Worm (Caenorhabditis elegans) whole organism, dauer: ENCODE data around the gene C54E10.10.

Experiments
- unc-62 ChIP-seq: sonication (generic microtip); optimal IDR thresholded peaks from 2 replicates; lab custom pipeline; 2017; ENCODE audit warnings: missing biosample characterization, missing genetic modification reagents, missing genetic modification characterization

C54E10.10 gene

ce11 chrV:18803260-18803659 is at the start of gene C54E10.10:
C54E10.10 (minus strand) TSS chrV:18803360.
- no peak for TF ChIP-seq unc-62 (GFP tag; lab: Kevin White, UChicago)

DNA sequence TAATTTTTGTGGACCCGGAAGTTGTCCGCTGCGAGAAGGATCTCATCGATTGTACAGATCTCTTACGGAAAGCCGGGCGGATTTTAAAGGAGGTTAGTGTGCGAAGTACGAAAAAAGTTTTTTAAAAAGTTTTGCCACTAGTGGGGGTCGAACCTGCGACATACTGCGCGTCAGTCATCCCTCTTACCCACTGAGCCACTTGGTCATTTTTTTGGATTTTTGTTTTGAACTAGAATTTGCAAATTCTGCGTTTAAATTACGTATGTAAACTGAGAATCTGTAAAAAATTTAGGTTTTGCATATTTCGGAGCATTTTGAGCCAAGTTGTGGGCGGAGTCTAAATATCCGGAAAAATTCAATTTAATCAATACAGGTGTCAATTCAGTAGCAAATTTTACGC is 45.4 kb upstream of the C54E10.10 start:
- no peak for TF ChIP-seq unc-62 (GFP tag; lab: Kevin White, UChicago)

DNA sequence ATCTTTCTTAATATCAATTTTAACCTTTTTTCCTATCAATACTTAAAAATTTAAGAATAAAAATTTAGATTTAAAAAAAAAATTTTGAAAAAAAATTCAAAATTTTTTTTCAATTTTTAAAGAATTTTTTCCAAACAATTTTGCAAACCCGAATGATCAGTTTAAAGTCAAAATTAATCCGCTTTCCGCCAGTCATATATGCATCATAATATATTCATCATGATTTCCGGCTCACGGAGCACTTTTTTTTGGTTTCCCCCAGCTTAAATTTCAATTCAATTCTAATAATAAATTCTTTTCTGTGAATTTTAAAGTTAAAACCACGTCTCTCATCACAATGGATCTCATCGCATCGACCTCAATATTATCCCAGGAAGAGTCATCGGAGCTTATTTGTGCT is 43.3 kb upstream of the C54E10.10 start, which contains the start of gene nhr-230:
Gene nhr-230 (plus strand): TSS at position 301 of the 400 bp plus-strand sequence.
- no peak for TF ChIP-seq unc-62 (GFP tag; lab: Kevin White, UChicago)

ce11 chrV:18842468-18842867 is 39.3 kb upstream of the C54E10.10 start:
- TF ChIP-seq unc-62 (GFP tag; lab: Kevin White, UChicago): no peak

- no peak for TF ChIP-seq unc-62 (GFP tag; lab: Kevin White, UChicago)
Measured at ce11 chrV:18838799-18839354, 35.7 kb upstream of the C54E10.10 start, which contains the start of gene nhr-65. nhr-65 (plus strand) TSS chrV:18839304.

DNA sequence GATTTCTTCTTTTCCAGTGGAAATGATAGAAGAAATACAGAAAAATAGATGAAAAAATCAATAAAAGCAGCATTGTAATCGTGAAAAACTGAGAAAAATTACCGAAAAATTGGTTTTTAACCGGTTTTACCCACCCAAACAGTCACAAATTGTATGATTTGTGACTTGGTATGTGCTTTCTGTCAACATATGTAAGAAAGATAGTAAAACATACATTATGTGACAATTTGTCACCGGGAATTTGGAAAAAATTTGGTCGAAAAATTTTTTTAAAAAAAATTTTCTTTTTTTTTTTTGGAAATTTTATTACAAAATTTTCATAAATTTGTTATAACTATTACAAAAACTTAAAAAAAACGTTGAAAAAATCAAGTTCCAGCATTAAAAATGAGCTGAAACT is 34.0 kb upstream of the C54E10.10 start, which contains the start of gene cyp-33D3:
Gene cyp-33D3 (minus strand): TSS at position 101 of the 400 bp plus-strand sequence.
- TF ChIP-seq unc-62 (GFP tag; lab: Kevin White, UChicago): no peak

- no peak for TF ChIP-seq unc-62 (GFP tag; lab: Kevin White, UChicago)
Measured at ce11 chrV:18827374-18827773, 24.2 kb upstream of the C54E10.10 start.

DNA sequence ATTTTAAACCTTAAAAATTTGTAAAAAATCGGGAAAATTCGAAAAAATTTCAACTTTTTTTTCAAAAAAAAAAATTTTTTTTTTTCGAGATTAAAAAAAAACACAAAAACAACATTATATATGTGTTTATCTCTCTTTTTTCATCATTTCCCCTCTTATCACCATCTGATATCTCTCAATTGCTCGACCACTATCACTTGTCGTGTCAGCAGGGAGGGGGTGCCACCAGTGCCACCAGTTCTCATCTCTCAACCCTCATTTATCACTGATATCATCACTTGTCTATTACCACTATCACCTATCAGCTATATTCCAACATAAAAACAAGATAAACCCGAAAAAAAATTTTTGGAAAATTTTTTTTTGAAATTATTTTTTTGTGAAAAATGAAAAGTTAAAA is 23.3 kb upstream of the C54E10.10 start:
- no peak for TF ChIP-seq unc-62 (GFP tag; lab: Kevin White, UChicago)

DNA sequence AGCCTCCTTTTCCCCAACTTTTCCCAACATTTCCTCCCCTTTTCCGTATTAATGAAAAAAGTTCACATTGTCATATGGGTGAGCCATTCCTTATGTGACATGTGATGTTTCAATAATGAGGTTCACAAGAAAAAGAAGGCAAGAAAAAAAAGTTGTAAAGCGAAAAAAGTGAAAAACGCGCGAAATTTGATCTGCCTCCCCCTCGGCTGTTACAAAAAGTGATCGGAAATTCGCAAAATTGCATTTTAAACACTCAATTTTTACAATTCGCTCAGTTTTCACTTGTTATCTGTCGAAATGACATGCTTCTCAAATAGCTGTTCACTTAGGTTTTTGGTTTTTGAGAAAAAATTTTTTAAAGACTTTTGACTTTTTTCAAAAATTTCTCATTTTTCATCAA is 18.4 kb upstream of the C54E10.10 start:
- no peak for TF ChIP-seq unc-62 (GFP tag; lab: Kevin White, UChicago)

- no peak for TF ChIP-seq unc-62 (GFP tag; lab: Kevin White, UChicago)
Measured at ce11 chrV:18819643-18820042, 16.5 kb upstream of the C54E10.10 start, which contains the start of gene ncs-5. ncs-5 (plus strand) TSS chrV:18819766.

DNA sequence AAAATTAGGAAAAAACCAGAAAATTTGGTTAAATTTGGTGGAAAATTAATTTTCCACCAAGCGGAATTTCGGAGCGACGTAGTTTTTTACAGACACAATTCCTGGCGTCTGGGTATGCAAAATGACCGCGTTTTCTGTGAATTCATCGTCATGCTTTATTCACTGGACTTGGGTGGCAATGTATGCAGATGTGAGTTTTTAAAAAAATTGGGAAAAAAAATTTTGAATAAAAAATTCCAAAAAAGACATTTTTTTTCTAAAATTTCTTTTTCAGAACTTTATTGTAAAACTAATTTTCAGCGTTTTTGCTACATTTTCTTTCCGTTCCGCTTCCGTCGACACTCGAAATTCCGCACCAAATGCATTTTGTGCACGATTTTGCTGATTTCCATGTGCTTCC is 8.2 kb upstream of the C54E10.10 start, which contains the start of gene C54E10.7:
Gene C54E10.7 (plus strand): TSS at position 301 of the 400 bp plus-strand sequence.
- TF ChIP-seq unc-62 (GFP tag; lab: Kevin White, UChicago): no peak

DNA sequence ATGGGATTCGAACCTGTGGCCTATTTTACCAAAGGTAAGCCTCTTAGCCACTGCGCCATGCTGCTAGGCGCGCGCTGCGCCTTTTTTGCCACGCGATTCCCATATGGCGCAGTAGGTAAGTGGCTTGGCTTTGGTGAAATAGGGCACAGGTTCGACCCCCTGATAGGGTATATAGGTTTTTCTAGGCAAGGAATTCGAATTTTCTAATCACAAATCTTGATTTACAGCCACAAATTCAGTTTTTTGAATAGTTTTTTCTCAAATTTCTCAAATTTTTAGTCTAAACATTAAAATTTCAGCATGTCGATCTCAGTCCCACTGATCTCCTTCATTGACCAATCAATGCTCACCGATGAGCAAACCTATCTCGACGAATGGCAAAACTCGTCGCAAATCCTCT is 7.5 kb upstream of the C54E10.10 start, which contains the start of gene C54E10.3:
Gene C54E10.3 (plus strand): TSS at position 301 of the 400 bp plus-strand sequence.
- no peak for TF ChIP-seq unc-62 (GFP tag; lab: Kevin White, UChicago)

- TF ChIP-seq unc-62 (GFP tag; lab: Kevin White, UChicago): no peak
Measured at ce11 chrV:18808621-18809020, 5.5 kb upstream of the C54E10.10 start, which contains the start of gene C54E10.6. C54E10.6 (minus strand) TSS chrV:18808729.

ce11 chrV:18806409-18806808 is 3.2 kb upstream of the C54E10.10 start, which contains the start of gene sri-10:
sri-10 (minus strand) TSS chrV:18806509.
- no peak for TF ChIP-seq unc-62 (GFP tag; lab: Kevin White, UChicago)

ce11 chrV:18802077-18802476 is 1.1 kb downstream of the C54E10.10 start, which contains the start of gene C54E10.11:
C54E10.11 (minus strand) TSS chrV:18802177.
- TF ChIP-seq unc-62 (GFP tag; lab: Kevin White, UChicago): no peak

- TF ChIP-seq unc-62 (GFP tag; lab: Kevin White, UChicago): no peak
Measured at ce11 chrV:18800811-18801210, 2.3 kb downstream of the C54E10.10 start, which contains the start of gene nhr-170. nhr-170 (minus strand) TSS chrV:18800826.

- no peak for TF ChIP-seq unc-62 (GFP tag; lab: Kevin White, UChicago)
Measured at ce11 chrV:18790658-18791057, 12.5 kb downstream of the C54E10.10 start, which contains the start of gene nhr-231. nhr-231 (plus strand) TSS chrV:18790958.
